Fruit fly (Drosophila melanogaster) whole organism, wandering third instar larva: ENCODE measurements around the gene Mtr4.

Experiments
- Abd-B ChIP-seq: fragments of >200 bp; optimal IDR thresholded peaks from 2 replicates; lab custom pipeline; 2017; ENCODE audit warnings: missing biosample characterization, missing genetic modification characterization
- CG32264 ChIP-seq: fragments of 200-800 bp; sonication (Bioruptor generic); optimal IDR thresholded peaks from 2 replicates; lab custom pipeline; 2016; ENCODE audit warnings: missing biosample characterization, missing genetic modification characterization
- CG9705 ChIP-seq: fragments of 200-800 bp; sonication (Bioruptor generic); optimal IDR thresholded peaks from 2 replicates; lab custom pipeline; 2018; ENCODE audit warnings: missing biosample characterization, mild to moderate bottlenecking, missing genetic modification characterization
- CrebA ChIP-seq: fragments of 200-800 bp; sonication (Bioruptor generic); optimal IDR thresholded peaks from 2 replicates; lab custom pipeline; 2016; ENCODE audit warnings: missing biosample characterization, mild to moderate bottlenecking, missing genetic modification characterization, borderline replicate concordance
- Dif ChIP-seq: fragments of 200-275, 200-300 bp; sonication (Bioruptor generic); optimal IDR thresholded peaks from 2 replicates; lab custom pipeline; 2018; ENCODE audit warnings: missing biosample characterization, missing genetic modification characterization; ENCODE audit not compliant: partially characterized antibody
- GATAd ChIP-seq: sonication (Bioruptor generic); optimal IDR thresholded peaks from 2 replicates; lab custom pipeline; 2016; ENCODE audit warnings: missing biosample characterization, missing genetic modification characterization
- HLH106 ChIP-seq: fragments of 200-800 bp; optimal IDR thresholded peaks from 3 replicates; lab custom pipeline; 2019; ENCODE audit warnings: missing biosample characterization, mild to moderate bottlenecking, missing genetic modification characterization, moderate library complexity
- Hnf4 ChIP-seq: fragments of 200-800 bp; sonication (Bioruptor generic); optimal IDR thresholded peaks from 2 replicates; lab custom pipeline; 2016; ENCODE audit warnings: missing biosample characterization, mild to moderate bottlenecking, missing genetic modification characterization
- Hr78 ChIP-seq: fragments of >200 bp; optimal IDR thresholded peaks from 2 replicates; lab custom pipeline; 2017; ENCODE audit warnings: missing biosample characterization, missing genetic modification characterization
- Jra ChIP-seq: sonication (Bioruptor generic); optimal IDR thresholded peaks from 2 replicates; lab custom pipeline; 2016; ENCODE audit warnings: missing biosample characterization, missing genetic modification characterization
- Rel ChIP-seq, 2 experiments: fragments of 200-800 bp; sonication (Bioruptor generic) in 1 of 2; optimal IDR thresholded peaks; 2 replicates in 1 of 2; 3 replicates in 1 of 2; lab custom pipeline; 2016 to 2019; ENCODE audit warnings: mild to moderate bottlenecking in 2 of 2, missing biosample characterization in 2 of 2, missing genetic modification characterization in 2 of 2, moderate library complexity in 1 of 2
- Sp1 ChIP-seq: fragments of 200-800 bp; sonication (Bioruptor generic); optimal IDR thresholded peaks from 3 replicates; lab custom pipeline; 2019; ENCODE audit warnings: missing biosample characterization, mild to moderate bottlenecking, missing genetic modification characterization, moderate library complexity
- Vsx2 ChIP-seq: fragments of 200-300, 225-300 bp; sonication (Bioruptor generic); optimal IDR thresholded peaks from 2 replicates; lab custom pipeline; 2018; ENCODE audit warnings: missing biosample characterization, missing genetic modification characterization; ENCODE audit not compliant: partially characterized antibody
- brk ChIP-seq: fragments of 200-800 bp; sonication (Bioruptor generic); optimal IDR thresholded peaks from 2 replicates; lab custom pipeline; 2016; ENCODE audit warnings: missing biosample characterization, mild to moderate bottlenecking, missing genetic modification characterization
- dmrt93B ChIP-seq: fragments of 200-800 bp; sonication (Bioruptor generic); optimal IDR thresholded peaks from 2 replicates; lab custom pipeline; 2018; ENCODE audit warnings: missing biosample characterization, mild to moderate bottlenecking, missing genetic modification characterization
- dsf ChIP-seq: sonication (Bioruptor generic); optimal IDR thresholded peaks from 2 replicates; lab custom pipeline; 2016; ENCODE audit warnings: missing biosample characterization, missing genetic modification characterization, borderline replicate concordance
- ey ChIP-seq: fragments of 200-800 bp; sonication (Bioruptor generic); optimal IDR thresholded peaks from 2 replicates; lab custom pipeline; 2016; ENCODE audit warnings: missing biosample characterization, missing genetic modification characterization
- foxo ChIP-seq, 2 experiments: fragments of 200-800 bp; sonication (Bioruptor generic); optimal IDR thresholded peaks; 2 replicates in 1 of 2; 3 replicates in 1 of 2; lab custom pipeline; 2016 to 2017; ENCODE audit warnings: missing biosample characterization in 2 of 2, missing genetic modification characterization in 2 of 2
- fru ChIP-seq: fragments of 200-800 bp; sonication (Bioruptor generic); optimal IDR thresholded peaks from 3 replicates; lab custom pipeline; 2016; ENCODE audit warnings: missing biosample characterization, mild to moderate bottlenecking, missing genetic modification characterization
- h ChIP-seq: fragments of 200-800 bp; sonication (Bioruptor generic); optimal IDR thresholded peaks from 3 replicates; lab custom pipeline; 2016; ENCODE audit warnings: missing biosample characterization, mild to moderate bottlenecking, missing genetic modification characterization
- jim ChIP-seq: fragments of 175-275, 200-325 bp; sonication (Bioruptor generic); optimal IDR thresholded peaks from 2 replicates; lab custom pipeline; 2016; ENCODE audit warnings: missing biosample characterization, mild to moderate bottlenecking, missing genetic modification characterization
- lola ChIP-seq: fragments of >200 bp; optimal IDR thresholded peaks from 2 replicates; lab custom pipeline; 2017; ENCODE audit warnings: missing biosample characterization, missing genetic modification characterization
- pan ChIP-seq: fragments of >200 bp; optimal IDR thresholded peaks from 2 replicates; lab custom pipeline; 2017
- psq ChIP-seq: fragments of 200-800 bp; sonication (Bioruptor generic); optimal IDR thresholded peaks from 3 replicates; lab custom pipeline; 2017; ENCODE audit warnings: missing biosample characterization, mild to moderate bottlenecking, missing genetic modification characterization, moderate library complexity
- rgr ChIP-seq: fragments of 200-800 bp; sonication (Bioruptor generic); optimal IDR thresholded peaks from 3 replicates; lab custom pipeline; 2016; ENCODE audit warnings: missing biosample characterization, mild to moderate bottlenecking, missing genetic modification characterization
- sage ChIP-seq: fragments of 200-800 bp; sonication (Bioruptor generic); optimal IDR thresholded peaks from 2 replicates; lab custom pipeline; 2016; ENCODE audit warnings: missing biosample characterization, mild to moderate bottlenecking, missing genetic modification characterization
- tai ChIP-seq: sonication (Bioruptor generic); optimal IDR thresholded peaks from 2 replicates; lab custom pipeline; 2016; ENCODE audit warnings: missing biosample characterization, missing genetic modification characterization
- usp ChIP-seq: fragments of >200 bp; optimal IDR thresholded peaks from 2 replicates; lab custom pipeline; 2017; ENCODE audit warnings: missing biosample characterization, missing genetic modification characterization
- woc ChIP-seq: sonication (Bioruptor generic); optimal IDR thresholded peaks from 2 replicates; lab custom pipeline; 2016; ENCODE audit warnings: missing biosample characterization, mild to moderate bottlenecking, missing genetic modification characterization

The Mtr4 gene

DNA sequence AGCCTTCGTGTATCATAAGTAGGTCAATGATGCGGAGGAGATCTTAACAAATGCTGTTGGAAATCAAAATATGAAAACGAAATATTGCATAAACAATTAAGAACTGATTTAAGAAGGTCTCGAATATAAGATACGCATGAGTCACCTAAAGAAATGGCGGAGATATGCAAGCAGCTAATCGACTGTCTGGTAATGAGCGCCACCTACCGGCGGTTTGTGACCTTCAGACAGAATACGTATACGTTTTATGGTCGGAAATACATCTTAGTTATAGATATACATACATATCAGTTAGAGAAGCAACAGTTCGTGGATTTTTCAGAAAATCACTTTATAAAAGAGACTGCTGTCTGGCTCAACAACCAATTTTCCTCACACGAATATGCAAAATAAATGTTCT is 30.9 kb downstream of the Mtr4 start:
- TF ChIP-seq sage (no peak), usp (no peak), woc (no peak), CrebA (GFP tag; lab: Kevin White, UChicago) (no peak), dsf (GFP tag; lab: Kevin White, UChicago) (no peak), Rel (GFP tag; optimal IDR thresholded peaks at IDR 0.05; lab: Kevin White, UChicago) (no peak), Rel (tag; optimal IDR thresholded peaks at IDR 0.05; lab: Kevin White, UChicago) (no peak), Hr78 (GFP tag; lab: Kevin White, UChicago) (no peak), dmrt93B (GFP tag; lab: Kevin White, UChicago) (no peak), Vsx2 (GFP tag; lab: Kevin White, UChicago) (no peak), Dif (GFP tag; lab: Kevin White, UChicago) (no peak), jim (GFP tag; lab: Kevin White, UChicago) (no peak), Hnf4 (GFP tag; lab: Kevin White, UChicago) (no peak), GATAd (no peak), psq (no peak), HLH106 (tag; lab: Kevin White, UChicago) (no peak), pan (lab: Kevin White, UChicago) (no peak), CG32264 (GFP tag; lab: Kevin White, UChicago) (no peak), CG9705 (GFP tag; lab: Kevin White, UChicago) (no peak)

DNA sequence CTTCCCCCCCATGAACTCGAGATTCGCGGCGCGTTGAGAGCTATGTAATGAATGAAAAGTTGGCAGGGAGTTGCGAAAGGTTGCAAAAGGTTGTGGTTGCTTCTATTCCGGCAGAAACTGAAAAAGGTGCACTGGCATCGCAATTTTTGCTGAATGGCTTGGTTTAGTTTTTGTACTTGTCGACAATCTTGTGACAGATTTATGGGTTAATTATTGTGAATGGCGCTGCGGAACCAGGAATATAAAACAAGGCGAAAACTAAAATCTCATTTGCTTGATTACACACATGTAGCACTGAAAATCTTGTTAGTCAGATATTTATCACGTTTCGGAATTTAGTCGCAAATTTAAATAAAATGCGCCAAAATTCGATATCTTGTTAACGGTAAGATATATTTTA is 31.7 kb downstream of the Mtr4 start, which contains the start of gene t-Grip91:
Gene t-Grip91 (plus strand): TSS at position 301 of the 400 bp plus-strand sequence.
- TF ChIP-seq Abd-B (GFP tag; lab: Kevin White, UChicago) (no peak), foxo (GFP tag; optimal IDR thresholded peaks at IDR 0.05; lab: Kevin White, UChicago) (no peak), h (GFP tag; lab: Kevin White, UChicago) (no peak), fru (GFP tag; lab: Kevin White, UChicago) (no peak), Hr78 (GFP tag; lab: Kevin White, UChicago) (no peak)

DNA sequence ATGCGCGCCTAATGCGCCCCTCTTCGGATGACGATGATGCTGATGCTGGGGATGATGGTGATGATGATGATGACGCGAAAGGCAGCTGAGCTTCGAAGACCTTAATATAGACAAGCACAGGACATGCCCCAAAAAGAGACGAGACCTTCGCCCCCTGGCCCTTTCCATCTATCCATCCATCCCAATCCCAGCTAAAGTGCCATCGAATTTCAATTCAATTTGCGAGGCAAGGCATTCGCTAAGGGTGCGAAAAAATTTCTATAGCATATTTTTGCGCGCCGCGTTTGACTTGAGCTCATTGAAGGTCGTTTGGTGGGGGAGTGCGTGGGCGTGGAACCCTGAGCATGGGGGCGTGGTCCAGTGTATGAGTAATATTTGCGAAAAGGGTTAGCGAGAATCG is 44.2 kb downstream of the Mtr4 start:
- TF ChIP-seq Hr78 (GFP tag; lab: Kevin White, UChicago) (no peak), CG32264 (GFP tag; lab: Kevin White, UChicago) (no peak), HLH106 (tag; lab: Kevin White, UChicago) (no peak), usp (no peak), dsf (GFP tag; lab: Kevin White, UChicago) (no peak), Rel (GFP tag; optimal IDR thresholded peaks at IDR 0.05; lab: Kevin White, UChicago) (no peak), Rel (tag; optimal IDR thresholded peaks at IDR 0.05; lab: Kevin White, UChicago) (no peak), Dif (GFP tag; lab: Kevin White, UChicago) (no peak), GATAd (no peak), CG9705 (GFP tag; lab: Kevin White, UChicago) (no peak), Sp1 (GFP tag; lab: Kevin White, UChicago) (no peak), brk (GFP tag; lab: Kevin White, UChicago) (no peak), lola (GFP tag; lab: Kevin White, UChicago) (no peak), foxo (GFP tag; optimal IDR thresholded peaks at IDR 0.05; lab: Kevin White, UChicago) (no peak), tai (GFP tag; lab: Kevin White, UChicago) (no peak), ey (no peak), Abd-B (GFP tag; lab: Kevin White, UChicago) (no peak), rgr (GFP tag; lab: Kevin White, UChicago) (no peak), Jra (no peak)
